Worm (Caenorhabditis elegans): Measurements from ENCODE around the gene F44B9.2.

The F44B9.2 gene

ce11 chrIII:8044187-8044586 lies 21.9 kb downstream of the F44B9.2 start, which contains the start of gene K12H4.5:
Gene K12H4.5, plus strand, starts transcription at chrIII:8044487.
- no peak for TF ChIP-seq fos-1 (tag; optimal IDR thresholded peaks at IDR 0.05)
- no peak for TF ChIP-seq nhr-76 (tag; optimal IDR thresholded peaks at IDR 0.05)
- TF ChIP-seq lin-15B (tag; optimal IDR thresholded peaks at IDR 0.05), result no peak
- no peak for TF ChIP-seq ceh-28 (tag; optimal IDR thresholded peaks at IDR 0.05)
- no peak for TF ChIP-seq tbx-2 (tag; optimal IDR thresholded peaks at IDR 0.05)
- TF ChIP-seq ZK546.5 (tag; optimal IDR thresholded peaks at IDR 0.05), result no peak
- no peak for TF ChIP-seq mdl-1 (tag; optimal IDR thresholded peaks at IDR 0.05)
- no peak for TF ChIP-seq egl-27 (tag; optimal IDR thresholded peaks at IDR 0.05)
- no peak for TF ChIP-seq fkh-10 (GFP tag; optimal IDR thresholded peaks at IDR 0.05)
- TF ChIP-seq nhr-77 (tag; optimal IDR thresholded peaks at IDR 0.05), result no peak
- TF ChIP-seq aly-2 (tag; optimal IDR thresholded peaks at IDR 0.05), result no peak
- TF ChIP-seq nhr-11 (tag; optimal IDR thresholded peaks at IDR 0.05), result no peak

- no peak for TF ChIP-seq mml-1 (tag; optimal IDR thresholded peaks at IDR 0.05)
- TF ChIP-seq ceh-28 (tag; optimal IDR thresholded peaks at IDR 0.05), result no peak
- TF ChIP-seq mdl-1 (tag; optimal IDR thresholded peaks at IDR 0.05), result no peak
- TF ChIP-seq nhr-12 (tag; optimal IDR thresholded peaks at IDR 0.05), result no peak
Observed at ce11 chrIII:8044717-8045116, 22.5 kb downstream of the F44B9.2 start, which contains the start of gene spcs-3. Gene spcs-3, plus strand, starts transcription at chrIII:8045017.

- TF ChIP-seq ceh-82 (tag; optimal IDR thresholded peaks at IDR 0.05) (no peak), fkh-10 (GFP tag; optimal IDR thresholded peaks at IDR 0.05) (no peak), unc-39 (tag; optimal IDR thresholded peaks at IDR 0.05) (no peak), nhr-77 (tag; optimal IDR thresholded peaks at IDR 0.05) (no peak), nhr-67 (tag; optimal IDR thresholded peaks at IDR 0.05) (no peak), pha-4 (tag; optimal IDR thresholded peaks at IDR 0.05) (no peak), egl-5 (tag; optimal IDR thresholded peaks at IDR 0.05) (no peak), nhr-76 (tag; optimal IDR thresholded peaks at IDR 0.05) (no peak), hmg-11 (tag; optimal IDR thresholded peaks at IDR 0.05) (no peak), nhr-43 (tag; optimal IDR thresholded peaks at IDR 0.05; ENCODE audit: poor library complexity, severe bottlenecking) (no peak)
Observed at ce11 chrIII:8045734-8046133, 23.5 kb downstream of the F44B9.2 start, which contains the start of gene K12H4.3. Gene K12H4.3, plus strand, starts transcription at chrIII:8046034.

- no peak for TF ChIP-seq mdl-1 (tag; optimal IDR thresholded peaks at IDR 0.05)
- no peak for TF ChIP-seq nhr-12 (tag; optimal IDR thresholded peaks at IDR 0.05)
- no peak for TF ChIP-seq R02D3.7 (tag; optimal IDR thresholded peaks at IDR 0.05)
- no peak for TF ChIP-seq nfya-1 (tag; optimal IDR thresholded peaks at IDR 0.05; ENCODE audit: insufficient read depth)
- no peak for TF ChIP-seq pqm-1 (tag; optimal IDR thresholded peaks at IDR 0.05)
- TF ChIP-seq elt-3 (tag; optimal IDR thresholded peaks at IDR 0.05), result no peak
- no peak for TF ChIP-seq mml-1 (tag; optimal IDR thresholded peaks at IDR 0.05)
- no peak for TF ChIP-seq lsy-12 (tag; optimal IDR thresholded peaks at IDR 0.05)
- no peak for TF ChIP-seq ceh-28 (tag; optimal IDR thresholded peaks at IDR 0.05)
- no peak for TF ChIP-seq ztf-4 (tag; optimal IDR thresholded peaks at IDR 0.05)
- TF ChIP-seq nhr-76 (tag; optimal IDR thresholded peaks at IDR 0.05), result no peak
- TF ChIP-seq egl-5 (tag; optimal IDR thresholded peaks at IDR 0.05), result no peak
- TF ChIP-seq skn-1 (tag; optimal IDR thresholded peaks at IDR 0.05), result no peak
- no peak for TF ChIP-seq nhr-28 (tag; optimal IDR thresholded peaks at IDR 0.05)
- TF ChIP-seq ceh-82 (tag; optimal IDR thresholded peaks at IDR 0.05), result no peak
Observed at ce11 chrIII:8047412-8047811, 25.1 kb downstream of the F44B9.2 start, which contains the start of gene K12H4.2. Gene K12H4.2, plus strand, starts transcription at chrIII:8047712.

ce11 chrIII:8050944-8051343 lies 28.7 kb downstream of the F44B9.2 start, which contains the start of gene K12H4.7:
Gene K12H4.7, minus strand, starts transcription at chrIII:8051081.
- no peak for TF ChIP-seq ceh-82 (tag; optimal IDR thresholded peaks at IDR 0.05)
- peak; percentile 91 for TF ChIP-seq elt-2 (tag; optimal IDR thresholded peaks at IDR 0.05)
- peak; percentile 62 for TF ChIP-seq pqm-1 (tag; optimal IDR thresholded peaks at IDR 0.05)
- TF ChIP-seq skn-1 (tag; optimal IDR thresholded peaks at IDR 0.05), result peak; percentile 67
- TF ChIP-seq sea-2 (GFP tag; optimal IDR thresholded peaks at IDR 0.05), result no peak

ce11 chrIII:8051838-8052237 lies 29.6 kb downstream of the F44B9.2 start:
- TF ChIP-seq nhr-76 (tag; optimal IDR thresholded peaks at IDR 0.05) (no peak), fkh-2 (tag; optimal IDR thresholded peaks at IDR 0.05) (no peak), nhr-43 (tag; optimal IDR thresholded peaks at IDR 0.05; ENCODE audit: poor library complexity, severe bottlenecking) (no peak), ztf-11 (tag; optimal IDR thresholded peaks at IDR 0.05) (no peak), nhr-237 (tag; optimal IDR thresholded peaks at IDR 0.05) (no peak), pqm-1 (tag; optimal IDR thresholded peaks at IDR 0.05) (no peak), nhr-77 (tag; optimal IDR thresholded peaks at IDR 0.05) (no peak), ceh-9 (tag; optimal IDR thresholded peaks at IDR 0.05) (no peak)

All from whole organism, L3 larva.